Fruit fly (Drosophila melanogaster) whole organism, pupa: ENCODE data around the gene Spec2.

Source experiments
- CG10348 ChIP-seq: fragments of 200-800 bp; sonication (Bioruptor generic); IDR thresholded peaks from 2 replicates; pipeline ENCODE4 v1.3.6; 2022; ENCODE audit warnings: missing biosample characterization, missing genetic modification characterization
- CG12605 ChIP-seq: fragments of 200-800 bp; sonication (Bioruptor generic); IDR thresholded peaks from 2 replicates; pipeline ENCODE4 v1.3.6; 2022; ENCODE audit warnings: missing biosample characterization, missing genetic modification characterization
- CG13204 ChIP-seq: fragments of 200-800 bp; sonication (Bioruptor generic); optimal IDR thresholded peaks from 2 replicates; lab custom pipeline; 2018; ENCODE audit warnings: missing biosample characterization, mild to moderate bottlenecking, missing genetic modification characterization, moderate library complexity
- CG14655 ChIP-seq: fragments of 200-800 bp; sonication (Bioruptor generic); optimal IDR thresholded peaks from 3 replicates; lab custom pipeline; 2017; ENCODE audit warnings: mild to moderate bottlenecking, missing biosample characterization, missing genetic modification reagents, missing genetic modification characterization
- CG15710 ChIP-seq: fragments of 200-800 bp; sonication (Bioruptor generic); optimal IDR thresholded peaks from 2 replicates; lab custom pipeline; 2018; ENCODE audit warnings: missing biosample characterization, mild to moderate bottlenecking, missing genetic modification characterization, moderate library complexity
- CG17806 ChIP-seq: fragments of 200-800 bp; sonication (Bioruptor generic); optimal IDR thresholded peaks from 2 replicates; lab custom pipeline; 2018; ENCODE audit warnings: missing biosample characterization, mild to moderate bottlenecking, missing genetic modification characterization, moderate library complexity
- CG32121 ChIP-seq: fragments of 200-800 bp; sonication (Bioruptor generic); IDR thresholded peaks from 2 replicates; pipeline ENCODE4 v1.3.6; 2022; ENCODE audit warnings: missing biosample characterization, missing genetic modification characterization
- CG34367 ChIP-seq: fragments of 200-800 bp; sonication (Bioruptor generic); optimal IDR thresholded peaks from 2 replicates; lab custom pipeline; 2018; ENCODE audit warnings: missing biosample characterization, mild to moderate bottlenecking, missing genetic modification characterization
- CG4496 ChIP-seq: fragments of 200-800 bp; sonication (Bioruptor generic); IDR thresholded peaks from 3 replicates; pipeline ENCODE4 v1.3.6; 2022; ENCODE audit warnings: missing biosample characterization, missing genetic modification characterization
- CG8159 ChIP-seq: fragments of 200-800 bp; sonication (Bioruptor generic); optimal IDR thresholded peaks from 3 replicates; lab custom pipeline; 2018; ENCODE audit warnings: missing biosample characterization, mild to moderate bottlenecking, missing genetic modification characterization, moderate library complexity
- CG8301 ChIP-seq: fragments of 200-800 bp; sonication (Bioruptor generic); optimal IDR thresholded peaks from 2 replicates; lab custom pipeline; 2018; ENCODE audit warnings: missing biosample characterization, mild to moderate bottlenecking, missing genetic modification characterization
- CG9948 ChIP-seq: fragments of 200-800 bp; sonication (Bioruptor generic); optimal IDR thresholded peaks from 2 replicates; lab custom pipeline; 2018; ENCODE audit warnings: missing biosample characterization, mild to moderate bottlenecking, missing genetic modification characterization, moderate library complexity
- D1 ChIP-seq: fragments of 200-800 bp; sonication (Bioruptor generic); optimal IDR thresholded peaks from 2 replicates; lab custom pipeline; 2018; ENCODE audit warnings: missing biosample characterization, mild to moderate bottlenecking, missing genetic modification characterization, moderate library complexity
- EcR ChIP-seq: fragments of 200-800 bp; sonication (Bioruptor generic); optimal IDR thresholded peaks from 3 replicates; lab custom pipeline; 2019; ENCODE audit warnings: missing biosample characterization, missing genetic modification characterization, mild to moderate bottlenecking, moderate library complexity, missing genetic modification reagents
- Ets98B ChIP-seq: fragments of 200-800 bp; sonication (Bioruptor generic); IDR thresholded peaks from 2 replicates; pipeline ENCODE4 v1.3.6; 2022; ENCODE audit warnings: missing biosample characterization, missing genetic modification characterization
- Pif1A ChIP-seq: fragments of 200-800 bp; sonication (Bioruptor generic); optimal IDR thresholded peaks from 3 replicates; lab custom pipeline; 2016; ENCODE audit warnings: missing biosample characterization, missing genetic modification characterization
- Pif1B ChIP-seq: fragments of 200-800 bp; sonication (Bioruptor generic); optimal IDR thresholded peaks from 3 replicates; lab custom pipeline; 2016; ENCODE audit warnings: missing biosample characterization, missing genetic modification characterization
- Snoo ChIP-seq: fragments of 200-800 bp; sonication (Bioruptor generic); optimal IDR thresholded peaks from 3 replicates; lab custom pipeline; 2017; ENCODE audit warnings: missing biosample characterization, mild to moderate bottlenecking, missing genetic modification characterization, inconsistent platforms
- fd96Ca ChIP-seq: fragments of 200-800 bp; sonication (Bioruptor generic); IDR thresholded peaks from 3 replicates; pipeline ENCODE4 v1.3.6; 2022; ENCODE audit warnings: missing biosample characterization, missing genetic modification characterization
- gl ChIP-seq: fragments of 200-800 bp; sonication (Bioruptor generic); optimal IDR thresholded peaks from 2 replicates; lab custom pipeline; 2018; ENCODE audit warnings: missing biosample characterization, mild to moderate bottlenecking, missing genetic modification characterization
- rn ChIP-seq: fragments of 200-800 bp; sonication (Bioruptor generic); IDR thresholded peaks from 2 replicates; pipeline ENCODE4 v1.3.6; 2022; ENCODE audit warnings: missing biosample characterization, missing genetic modification characterization

Gene Spec2

dm6 chr3R:5659829-5660197 is 35.9 kb upstream of the Spec2 start, which contains the start of gene CG2182:
TSS of gene CG2182 (minus strand) at chr3R:5659912.
- TF ChIP-seq CG9948 (tag; lab: Kevin White, UChicago) (no peak), CG34367 (tag; lab: Kevin White, UChicago) (no peak), D1 (tag; lab: Kevin White, UChicago) (no peak), CG12605 (no peak)

dm6 chr3R:5658984-5659802 is 35.3 kb upstream of the Spec2 start:
- TF ChIP-seq EcR (GFP tag; lab: Kevin White, UChicago) = peak; percentile 62
- TF ChIP-seq CG12605 = no peak
- TF ChIP-seq Pif1B = no peak
- peak; percentile 8; the same call in 1 of the 3 replicates for TF ChIP-seq CG4496 (GFP tag; lab: Robert Waterston, UW)
- TF ChIP-seq gl = no peak
- no peak for TF ChIP-seq CG8159
- TF ChIP-seq Ets98B (GFP tag; lab: Robert Waterston, UW) = 0 out of 2 replicates have a peak, but pooled peaks have one; percentile 19
- no peak for TF ChIP-seq Snoo (tag; lab: Kevin White, UChicago)
- TF ChIP-seq CG17806 (tag; lab: Kevin White, UChicago) = no peak
- TF ChIP-seq CG13204 (GFP tag; lab: Kevin White, UChicago) = no peak
- TF ChIP-seq rn (GFP tag; lab: Robert Waterston, UW) = no peak
- no peak; the same call in 2 of the 3 replicates for TF ChIP-seq fd96Ca
- no peak for TF ChIP-seq CG34367 (tag; lab: Kevin White, UChicago)
- TF ChIP-seq D1 (tag; lab: Kevin White, UChicago) = no peak
- TF ChIP-seq CG15710 (tag; lab: Kevin White, UChicago) = no peak
- TF ChIP-seq CG8301 = no peak
- no peak for TF ChIP-seq Pif1A (GFP tag; lab: Kevin White, UChicago)
- no peak for TF ChIP-seq CG10348 (GFP tag; lab: Robert Waterston, UW)
- peak; percentile 27; the same call in 1 of the 2 replicates for TF ChIP-seq CG32121
- no peak for TF ChIP-seq CG9948 (tag; lab: Kevin White, UChicago)
- no peak for TF ChIP-seq CG14655 (GFP tag; lab: Kevin White, UChicago)

DNA sequence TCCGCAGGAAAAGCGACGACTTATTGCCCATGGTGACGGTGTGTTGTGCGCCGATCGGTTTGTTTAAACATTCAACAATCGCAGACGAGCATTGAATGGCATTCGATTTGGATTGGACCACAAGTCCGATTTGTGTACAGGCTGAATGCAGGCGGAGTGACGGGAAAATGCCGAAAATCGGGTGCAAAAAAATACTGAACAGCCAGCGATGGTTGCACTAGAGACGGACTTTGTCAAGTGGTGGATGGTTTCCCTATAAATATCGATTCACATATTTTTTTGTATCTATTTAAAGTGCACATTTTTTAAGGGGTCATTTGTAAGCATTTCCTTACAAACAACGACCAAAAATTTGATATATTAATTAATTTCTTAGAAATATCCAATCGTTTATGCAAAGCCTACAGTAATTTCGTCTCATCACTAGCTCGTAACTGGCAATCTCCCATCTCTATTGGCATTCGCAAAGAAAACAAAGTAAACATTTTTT is 30.8 kb upstream of the Spec2 start, which contains the start of the genes elm and MED27:
Gene elm (minus strand): TSS at position 170 of the 490 bp plus-strand sequence.
Gene MED27 (plus strand): TSS at position 448 of the 490 bp plus-strand sequence.
- TF ChIP-seq Snoo (tag; lab: Kevin White, UChicago) = peak; percentile 84
- TF ChIP-seq CG13204 (GFP tag; lab: Kevin White, UChicago) = no peak
- peak; percentile 88 for TF ChIP-seq CG4496 (GFP tag; lab: Robert Waterston, UW)
- peak; percentile 90 for TF ChIP-seq CG15710 (tag; lab: Kevin White, UChicago)
- TF ChIP-seq gl = peak; percentile 67
- TF ChIP-seq Ets98B (GFP tag; lab: Robert Waterston, UW) = peak; percentile 85
- peak; percentile 73 for TF ChIP-seq Pif1B
- TF ChIP-seq CG9948 (tag; lab: Kevin White, UChicago) = peak; percentile 83
- peak; percentile 91 for TF ChIP-seq CG32121
- TF ChIP-seq rn (GFP tag; lab: Robert Waterston, UW) = peak; percentile 85
- TF ChIP-seq fd96Ca = peak; percentile 84
- peak; percentile 74 for TF ChIP-seq CG8301
- TF ChIP-seq CG12605 = peak; percentile 49; the same call in 1 of the 2 replicates
- TF ChIP-seq Pif1A (GFP tag; lab: Kevin White, UChicago) = peak; percentile 87
- TF ChIP-seq CG14655 (GFP tag; lab: Kevin White, UChicago) = no peak
- peak; percentile 89 for TF ChIP-seq CG8159
- TF ChIP-seq D1 (tag; lab: Kevin White, UChicago) = no peak
- TF ChIP-seq CG10348 (GFP tag; lab: Robert Waterston, UW) = peak; percentile 59; the same call in 1 of the 2 replicates
- peak; percentile 81 for TF ChIP-seq CG34367 (tag; lab: Kevin White, UChicago)
- TF ChIP-seq CG17806 (tag; lab: Kevin White, UChicago) = peak; percentile 85
- TF ChIP-seq EcR (GFP tag; lab: Kevin White, UChicago) = peak; percentile 12

DNA sequence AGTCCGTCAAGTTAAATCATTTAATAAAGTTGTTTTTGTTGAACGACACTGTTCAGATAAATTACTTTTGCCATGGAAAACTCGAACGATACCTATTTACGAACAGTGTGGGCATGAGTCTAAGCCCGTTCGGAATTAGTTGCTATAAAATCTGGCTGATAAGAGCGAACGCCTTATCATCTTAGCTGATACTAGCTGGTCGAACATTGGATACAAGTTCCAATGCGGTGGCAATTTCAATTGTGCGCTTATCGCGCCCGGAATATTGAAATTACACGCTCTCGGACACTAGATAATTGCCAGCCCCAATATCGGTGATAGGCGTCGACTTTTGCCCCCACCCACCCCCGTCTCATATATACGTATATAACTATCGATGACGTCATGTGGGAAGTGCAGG is 30.0 kb upstream of the Spec2 start:
- no peak for TF ChIP-seq CG10348 (GFP tag; lab: Robert Waterston, UW)
- no peak for TF ChIP-seq CG12605
- no peak for TF ChIP-seq Pif1B
- TF ChIP-seq CG8159 = no peak
- TF ChIP-seq Snoo (tag; lab: Kevin White, UChicago) = no peak
- no peak for TF ChIP-seq CG14655 (GFP tag; lab: Kevin White, UChicago)
- no peak for TF ChIP-seq CG4496 (GFP tag; lab: Robert Waterston, UW)
- no peak for TF ChIP-seq CG17806 (tag; lab: Kevin White, UChicago)
- no peak for TF ChIP-seq CG13204 (GFP tag; lab: Kevin White, UChicago)
- no peak for TF ChIP-seq D1 (tag; lab: Kevin White, UChicago)
- TF ChIP-seq CG9948 (tag; lab: Kevin White, UChicago) = no peak

DNA sequence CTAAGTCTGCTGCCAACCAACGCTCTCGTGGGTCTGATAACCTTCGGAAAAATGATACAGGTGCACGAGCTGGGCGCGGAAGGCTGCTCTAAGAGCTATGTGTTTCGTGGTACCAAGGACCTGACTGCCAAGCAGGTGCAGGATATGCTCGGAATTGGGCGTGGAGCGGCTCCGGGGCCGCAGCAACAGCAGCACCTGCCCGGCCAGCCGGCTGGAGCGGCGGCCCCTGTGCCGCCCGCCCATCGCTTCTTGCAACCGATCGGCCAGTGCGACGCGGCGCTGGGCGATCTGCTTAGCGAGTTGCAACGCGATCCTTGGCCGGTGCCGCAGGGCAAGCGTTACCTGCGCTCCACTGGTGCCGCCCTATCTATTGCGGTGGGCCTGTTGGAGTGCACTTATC is 26.0 kb upstream of the Spec2 start:
- TF ChIP-seq CG8301 = no peak
- no peak for TF ChIP-seq fd96Ca
- TF ChIP-seq D1 (tag; lab: Kevin White, UChicago) = no peak
- TF ChIP-seq CG17806 (tag; lab: Kevin White, UChicago) = no peak
